Worm (Caenorhabditis elegans) whole organism, late embryonic: ENCODE measurements around the gene K09E4.4.

Source experiments
- T23F11.4 ChIP-seq: fragments of 200-800 bp; sonication (Bioruptor generic); optimal IDR thresholded peaks from 2 replicates; lab custom pipeline; 2018; ENCODE audit warnings: mild to moderate bottlenecking, missing genetic modification characterization, missing compliant biosample characterization
- ceh-6 ChIP-seq: fragments of 200-800 bp; sonication (Bioruptor generic); optimal IDR thresholded peaks from 2 replicates; lab custom pipeline; 2018; ENCODE audit warnings: mild to moderate bottlenecking, missing genetic modification characterization, missing compliant biosample characterization
- lin-11 ChIP-seq: fragments of 200-800 bp; sonication (Bioruptor generic); optimal IDR thresholded peaks from 2 replicates; lab custom pipeline; 2018; ENCODE audit warnings: mild to moderate bottlenecking, missing genetic modification characterization, missing compliant biosample characterization
- pha-4 ChIP-seq: fragments of 150-350 bp; optimal IDR thresholded peaks from 2 replicates; lab custom pipeline; 2018; ENCODE audit warnings: missing biosample characterization, missing genetic modification reagents, missing genetic modification characterization

ce11 chrII:14100963-14101362 lies 21.0 kb downstream of the K09E4.4 start, which contains the start of gene bkip-1:
- TF ChIP-seq ceh-6 (GFP tag; lab: Kevin White, UChicago) (no peak), T23F11.4 (GFP tag; lab: Kevin White, UChicago) (no peak), lin-11 (tag; lab: Kevin White, UChicago) (no peak), pha-4 (tag; lab: Kevin White, UChicago) (no peak)
